Fruit fly (Drosophila melanogaster) whole organism, pupa: Measurements from ENCODE around the gene Osi6.

Experiments
- CG10348 ChIP-seq: fragments of 200-800 bp; sonication (Bioruptor generic); IDR thresholded peaks from 2 replicates; pipeline ENCODE4 v1.3.6; 2022; ENCODE audit warnings: missing biosample characterization, missing genetic modification characterization
- CG12605 ChIP-seq: fragments of 200-800 bp; sonication (Bioruptor generic); IDR thresholded peaks from 2 replicates; pipeline ENCODE4 v1.3.6; 2022; ENCODE audit warnings: missing biosample characterization, missing genetic modification characterization
- CG13204 ChIP-seq: fragments of 200-800 bp; sonication (Bioruptor generic); optimal IDR thresholded peaks from 2 replicates; lab custom pipeline; 2018; ENCODE audit warnings: missing biosample characterization, mild to moderate bottlenecking, missing genetic modification characterization, moderate library complexity
- CG14655 ChIP-seq: fragments of 200-800 bp; sonication (Bioruptor generic); optimal IDR thresholded peaks from 3 replicates; lab custom pipeline; 2017; ENCODE audit warnings: mild to moderate bottlenecking, missing biosample characterization, missing genetic modification reagents, missing genetic modification characterization
- CG15710 ChIP-seq: fragments of 200-800 bp; sonication (Bioruptor generic); optimal IDR thresholded peaks from 2 replicates; lab custom pipeline; 2018; ENCODE audit warnings: missing biosample characterization, mild to moderate bottlenecking, missing genetic modification characterization, moderate library complexity
- CG17806 ChIP-seq: fragments of 200-800 bp; sonication (Bioruptor generic); optimal IDR thresholded peaks from 2 replicates; lab custom pipeline; 2018; ENCODE audit warnings: missing biosample characterization, mild to moderate bottlenecking, missing genetic modification characterization, moderate library complexity
- CG4496 ChIP-seq: fragments of 200-800 bp; sonication (Bioruptor generic); IDR thresholded peaks from 3 replicates; pipeline ENCODE4 v1.3.6; 2022; ENCODE audit warnings: missing biosample characterization, missing genetic modification characterization
- CG8159 ChIP-seq: fragments of 200-800 bp; sonication (Bioruptor generic); optimal IDR thresholded peaks from 3 replicates; lab custom pipeline; 2018; ENCODE audit warnings: missing biosample characterization, mild to moderate bottlenecking, missing genetic modification characterization, moderate library complexity
- D1 ChIP-seq: fragments of 200-800 bp; sonication (Bioruptor generic); optimal IDR thresholded peaks from 2 replicates; lab custom pipeline; 2018; ENCODE audit warnings: missing biosample characterization, mild to moderate bottlenecking, missing genetic modification characterization, moderate library complexity
- EcR ChIP-seq: fragments of 200-800 bp; sonication (Bioruptor generic); optimal IDR thresholded peaks from 3 replicates; lab custom pipeline; 2019; ENCODE audit warnings: missing biosample characterization, missing genetic modification characterization, mild to moderate bottlenecking, moderate library complexity, missing genetic modification reagents
- Pif1B ChIP-seq: fragments of 200-800 bp; sonication (Bioruptor generic); optimal IDR thresholded peaks from 3 replicates; lab custom pipeline; 2016; ENCODE audit warnings: missing biosample characterization, missing genetic modification characterization
- Snoo ChIP-seq: fragments of 200-800 bp; sonication (Bioruptor generic); optimal IDR thresholded peaks from 3 replicates; lab custom pipeline; 2017; ENCODE audit warnings: missing biosample characterization, mild to moderate bottlenecking, missing genetic modification characterization, inconsistent platforms
- fd96Ca ChIP-seq: fragments of 200-800 bp; sonication (Bioruptor generic); IDR thresholded peaks from 3 replicates; pipeline ENCODE4 v1.3.6; 2022; ENCODE audit warnings: missing biosample characterization, missing genetic modification characterization
- rn ChIP-seq: fragments of 200-800 bp; sonication (Bioruptor generic); IDR thresholded peaks from 2 replicates; pipeline ENCODE4 v1.3.6; 2022; ENCODE audit warnings: missing biosample characterization, missing genetic modification characterization

DNA sequence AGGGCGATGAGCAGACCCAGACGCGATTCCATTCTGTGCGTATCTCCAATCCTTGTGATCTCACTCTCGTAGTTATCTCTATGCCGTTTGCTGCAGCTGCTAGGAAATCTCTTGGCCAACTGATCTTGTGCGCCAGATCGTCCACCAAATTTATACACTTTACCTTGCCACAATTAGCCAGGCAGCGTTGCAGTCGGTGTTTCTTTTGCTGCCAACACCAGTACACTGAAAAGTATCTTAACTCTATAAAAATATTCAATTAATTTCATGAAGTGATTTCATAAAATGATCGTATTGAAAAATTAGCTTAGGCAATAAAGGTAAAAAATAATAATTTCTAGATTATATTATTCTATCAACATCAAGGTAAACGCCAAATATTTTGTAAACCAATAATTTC lies 34.1 kb downstream of the Osi6 start, which contains the start of gene Osi11:
- TF ChIP-seq CG13204 (GFP tag; lab: Kevin White, UChicago) (no peak), fd96Ca (GFP tag; lab: Robert Waterston, UW) (no peak), CG8159 (tag; lab: Kevin White, UChicago) (no peak), CG10348 (GFP tag; lab: Robert Waterston, UW) (no peak), rn (GFP tag; lab: Robert Waterston, UW) (no peak), CG15710 (tag; lab: Kevin White, UChicago) (no peak), D1 (tag; lab: Kevin White, UChicago) (no peak), CG12605 (GFP tag; lab: Robert Waterston, UW) (no peak), CG17806 (tag; lab: Kevin White, UChicago) (no peak), EcR (GFP tag; lab: Kevin White, UChicago) (no peak), Pif1B (GFP tag; lab: Kevin White, UChicago) (no peak), CG14655 (GFP tag; lab: Kevin White, UChicago) (no peak), Snoo (no peak), CG4496 (GFP tag; lab: Robert Waterston, UW) (no peak)
